Fruit fly (Drosophila melanogaster) whole organism, embryonic: ENCODE data around the gene TH1.

ENCODE experiments used
- BEAF-32 ChIP-seq: fragments of 200-800 bp; sonication (Bioruptor generic); optimal IDR thresholded peaks from 3 replicates; lab custom pipeline; 2017; ENCODE audit warnings: missing biosample characterization, missing genetic modification characterization, mild to moderate bottlenecking, moderate library complexity, missing genetic modification reagents
- C15 ChIP-seq: fragments of 200-800 bp; sonication (Bioruptor generic); IDR thresholded peaks from 3 replicates; pipeline ENCODE4 v1.3.6; 2022; ENCODE audit warnings: missing biosample characterization, missing genetic modification characterization
- CG10366 ChIP-seq: fragments of 200-800 bp; sonication (Bioruptor generic); IDR thresholded peaks from 2 replicates; pipeline ENCODE4 v1.3.6; 2022; ENCODE audit warnings: missing biosample characterization, missing genetic modification characterization
- CG10431 ChIP-seq: fragments of 200-800 bp; sonication (Bioruptor generic); optimal IDR thresholded peaks from 3 replicates; lab custom pipeline; 2018; ENCODE audit warnings: missing biosample characterization, mild to moderate bottlenecking, missing genetic modification characterization
- CG10462 ChIP-seq: fragments of 200-800 bp; sonication (Bioruptor generic); optimal IDR thresholded peaks from 2 replicates; lab custom pipeline; 2016; ENCODE audit warnings: missing biosample characterization, missing genetic modification characterization
- CG10543 ChIP-seq: fragments of 200-800 bp; sonication (Bioruptor generic); optimal IDR thresholded peaks from 3 replicates; lab custom pipeline; 2017; ENCODE audit warnings: missing biosample characterization, mild to moderate bottlenecking, missing genetic modification characterization, moderate library complexity
- CG10959 ChIP-seq: fragments of 200-800 bp; sonication (Bioruptor generic); IDR thresholded peaks from 2 replicates; pipeline ENCODE4 v1.3.6; 2022; ENCODE audit warnings: missing biosample characterization, missing genetic modification characterization
- CG11093 ChIP-seq: fragments of 200-800 bp; sonication (Bioruptor generic); IDR thresholded peaks from 3 replicates; pipeline ENCODE4 v1.3.6; 2022; ENCODE audit warnings: missing biosample characterization, missing genetic modification characterization
- CG11398 ChIP-seq: fragments of 200-800 bp; sonication (Bioruptor generic); optimal IDR thresholded peaks from 2 replicates; lab custom pipeline; 2016; ENCODE audit warnings: missing biosample characterization, missing genetic modification characterization
- CG11560 ChIP-seq: fragments of 200-800 bp; sonication (Bioruptor generic); IDR thresholded peaks from 3 replicates; pipeline ENCODE4 v1.3.6; 2022; ENCODE audit warnings: missing biosample characterization, missing genetic modification characterization
- CG12219 ChIP-seq: fragments of 200-800 bp; sonication (Bioruptor generic); optimal IDR thresholded peaks from 3 replicates; lab custom pipeline; 2018; ENCODE audit warnings: missing biosample characterization, mild to moderate bottlenecking, missing genetic modification characterization
- CG17361 ChIP-seq: fragments of 200-800 bp; sonication (Bioruptor generic); IDR thresholded peaks from 3 replicates; pipeline ENCODE4 v1.3.6; 2022; ENCODE audit warnings: missing biosample characterization, missing genetic modification characterization
- CG17912 ChIP-seq: fragments of 200-800 bp; sonication (Bioruptor generic); optimal IDR thresholded peaks from 2 replicates; lab custom pipeline; 2018; ENCODE audit warnings: missing biosample characterization, mild to moderate bottlenecking, missing genetic modification characterization
- CG2129 ChIP-seq: fragments of 200-800 bp; sonication (Bioruptor generic); IDR thresholded peaks from 2 replicates; pipeline ENCODE4 v1.3.6; 2022; ENCODE audit warnings: missing biosample characterization, missing genetic modification characterization; ENCODE audit not compliant: partially characterized antibody
- CG2199 ChIP-seq: fragments of 200-800 bp; sonication (Bioruptor generic); IDR thresholded peaks from 3 replicates; pipeline ENCODE4 v1.3.6; 2022; ENCODE audit warnings: missing biosample characterization, missing genetic modification characterization
- CG2889 ChIP-seq: fragments of 200-800 bp; sonication (Bioruptor generic); IDR thresholded peaks from 3 replicates; pipeline ENCODE4 v1.3.6; 2022; ENCODE audit warnings: missing biosample characterization, missing genetic modification characterization
- CG3163 ChIP-seq: fragments of 200-800 bp; sonication (Bioruptor generic); optimal IDR thresholded peaks from 3 replicates; lab custom pipeline; 2016; ENCODE audit warnings: missing biosample characterization, missing genetic modification characterization
- CG3995 ChIP-seq: fragments of 200-800 bp; sonication (Bioruptor generic); optimal IDR thresholded peaks from 3 replicates; lab custom pipeline; 2016; ENCODE audit warnings: missing biosample characterization, missing genetic modification characterization
- CG5245 ChIP-seq: fragments of 200-800 bp; sonication (Bioruptor generic); optimal IDR thresholded peaks from 3 replicates; lab custom pipeline; 2016; ENCODE audit warnings: missing biosample characterization, missing genetic modification characterization
- CG6272 ChIP-seq: fragments of 200-800 bp; sonication (Bioruptor generic); IDR thresholded peaks from 2 replicates; pipeline ENCODE4 v1.3.6; 2022; ENCODE audit warnings: missing biosample characterization, missing genetic modification characterization
- CG6654 ChIP-seq: fragments of 200-800 bp; sonication (Bioruptor generic); optimal IDR thresholded peaks from 2 replicates; lab custom pipeline; 2017; ENCODE audit warnings: missing biosample characterization, mild to moderate bottlenecking, missing genetic modification characterization
- CG7987 ChIP-seq: fragments of 200-800 bp; sonication (Bioruptor generic); optimal IDR thresholded peaks from 2 replicates; lab custom pipeline; 2018; ENCODE audit warnings: missing biosample characterization, mild to moderate bottlenecking, missing genetic modification characterization, moderate library complexity
- CG9876 ChIP-seq: fragments of 200-800 bp; sonication (Bioruptor generic); optimal IDR thresholded peaks from 2 replicates; lab custom pipeline; 2016; ENCODE audit warnings: missing biosample characterization, missing genetic modification characterization
- CrebB ChIP-seq: fragments of 200-800 bp; sonication (Bioruptor generic); optimal IDR thresholded peaks from 3 replicates; lab custom pipeline; 2018; ENCODE audit warnings: missing biosample characterization, mild to moderate bottlenecking, missing genetic modification characterization
- Dfd ChIP-seq, 2 experiments: fragments of >200 bp; optimal IDR thresholded peaks; 2 replicates each; lab custom pipeline; 2017; ENCODE audit warnings: missing biosample characterization in 2 of 2, missing genetic modification characterization in 2 of 2
- Gsc ChIP-seq: fragments of 200-800 bp; sonication (Bioruptor generic); IDR thresholded peaks from 2 replicates; pipeline ENCODE4 v1.3.6; 2022; ENCODE audit warnings: missing biosample characterization, missing genetic modification characterization
- Hsf ChIP-seq: fragments of 200-800 bp; sonication (Bioruptor generic); optimal IDR thresholded peaks from 3 replicates; lab custom pipeline; 2016; ENCODE audit warnings: missing biosample characterization, missing genetic modification characterization
- Med ChIP-seq: fragments of 200-800 bp; sonication (Bioruptor generic); peaks from one replicate; lab custom pipeline; 2016; ENCODE audit warnings: missing biosample characterization, missing genetic modification characterization, mild to moderate bottlenecking, inconsistent platforms, moderate library complexity
- Mes4 ChIP-seq: fragments of 200-800 bp; sonication (Bioruptor generic); optimal IDR thresholded peaks from 2 replicates; lab custom pipeline; 2016; ENCODE audit warnings: missing biosample characterization, missing genetic modification characterization
- Optix ChIP-seq: fragments of 200-800 bp; sonication (Bioruptor generic); IDR thresholded peaks from 3 replicates; pipeline ENCODE4 v1.3.6; 2022; ENCODE audit warnings: missing biosample characterization, missing genetic modification characterization
- Pdp1 ChIP-seq, 2 experiments: fragments of 200-800 bp; sonication (Bioruptor generic); optimal IDR thresholded peaks; 3 replicates each; lab custom pipeline; 2016; ENCODE audit warnings: missing biosample characterization in 2 of 2, missing genetic modification characterization in 2 of 2, mild to moderate bottlenecking in 1 of 2, moderate library complexity in 1 of 2
- Rfx ChIP-seq: fragments of 200-800 bp; sonication (Bioruptor generic); IDR thresholded peaks from 2 replicates; pipeline ENCODE4 v1.3.6; 2022; ENCODE audit warnings: missing biosample characterization, missing genetic modification characterization
- Sox102F ChIP-seq: fragments of 200-800 bp; sonication (Bioruptor generic); optimal IDR thresholded peaks from 2 replicates; lab custom pipeline; 2018; ENCODE audit warnings: missing biosample characterization, mild to moderate bottlenecking, missing genetic modification characterization, moderate library complexity
- crp ChIP-seq, 2 experiments: fragments of 200-800 bp; sonication (Bioruptor generic); optimal IDR thresholded peaks; 2 replicates in 1 of 2; 3 replicates in 1 of 2; lab custom pipeline; 2017; ENCODE audit warnings: missing biosample characterization in 2 of 2, missing genetic modification characterization in 2 of 2, mild to moderate bottlenecking in 1 of 2, moderate library complexity in 1 of 2
- dan ChIP-seq: fragments of 200-800 bp; sonication (Bioruptor generic); IDR thresholded peaks from 2 replicates; pipeline ENCODE4 v1.3.6; 2022; ENCODE audit warnings: missing biosample characterization, missing genetic modification characterization
- ems ChIP-seq: fragments of 200-800 bp; sonication (Bioruptor generic); optimal IDR thresholded peaks from 3 replicates; lab custom pipeline; 2016; ENCODE audit warnings: missing biosample characterization, missing genetic modification characterization
- gcm2 ChIP-seq: fragments of 200-800 bp; sonication (Bioruptor generic); optimal IDR thresholded peaks from 2 replicates; lab custom pipeline; 2016; ENCODE audit warnings: missing biosample characterization, missing genetic modification characterization
- gem ChIP-seq: fragments of 200-800 bp; sonication (Bioruptor generic); optimal IDR thresholded peaks from 2 replicates; lab custom pipeline; 2019; ENCODE audit warnings: missing biosample characterization, mild to moderate bottlenecking, missing genetic modification characterization, moderate library complexity
- gsb-n ChIP-seq: fragments of 200-800 bp; sonication (Bioruptor generic); optimal IDR thresholded peaks from 3 replicates; lab custom pipeline; 2018; ENCODE audit warnings: missing biosample characterization, mild to moderate bottlenecking, missing genetic modification characterization
- ind ChIP-seq: fragments of 200-800 bp; sonication (Bioruptor generic); optimal IDR thresholded peaks from 3 replicates; lab custom pipeline; 2016; ENCODE audit warnings: missing biosample characterization, missing genetic modification characterization
- jumu ChIP-seq: fragments of 200-800 bp; sonication (Bioruptor generic); optimal IDR thresholded peaks from 3 replicates; lab custom pipeline; 2016; ENCODE audit warnings: missing biosample characterization, missing genetic modification characterization
- maf-S ChIP-seq: fragments of 200-800 bp; sonication (Bioruptor generic); optimal IDR thresholded peaks from 2 replicates; lab custom pipeline; 2016; ENCODE audit warnings: missing biosample characterization, missing genetic modification characterization
- odd ChIP-seq: fragments of 200-800 bp; sonication (Bioruptor generic); optimal IDR thresholded peaks from 2 replicates; lab custom pipeline; 2017; ENCODE audit warnings: missing biosample characterization, mild to moderate bottlenecking, missing genetic modification characterization
- onecut ChIP-seq: fragments of 200-800 bp; sonication (Bioruptor generic); IDR thresholded peaks from 2 replicates; pipeline ENCODE4 v1.3.6; 2022; ENCODE audit warnings: missing biosample characterization, missing genetic modification characterization
- peb ChIP-seq: fragments of 200-800 bp; sonication (Bioruptor generic); IDR thresholded peaks from 2 replicates; pipeline ENCODE4 v1.3.6; 2022; ENCODE audit warnings: missing biosample characterization, missing genetic modification characterization
- sens-2 ChIP-seq: fragments of 200-800 bp; sonication (Bioruptor generic); IDR thresholded peaks from 2 replicates; pipeline ENCODE4 v1.3.6; 2022; ENCODE audit warnings: missing biosample characterization, missing genetic modification characterization
- sim ChIP-seq: fragments of 200-800 bp; sonication (Bioruptor generic); IDR thresholded peaks from 2 replicates; pipeline ENCODE4 v1.3.6; 2022; ENCODE audit warnings: missing biosample characterization, missing genetic modification characterization
- so ChIP-seq: fragments of 200-800 bp; sonication (Bioruptor generic); IDR thresholded peaks from 3 replicates; pipeline ENCODE4 v1.3.6; 2022; ENCODE audit warnings: missing biosample characterization, missing genetic modification characterization
- ttk ChIP-seq: fragments of 200-800 bp; sonication (Bioruptor generic); IDR thresholded peaks from 2 replicates; pipeline ENCODE4 v2.1.2; 2022; ENCODE audit warnings: missing biosample characterization, missing genetic modification characterization
- twi ChIP-seq: fragments of 200-800 bp; optimal IDR thresholded peaks from 2 replicates; lab custom pipeline; 2019; ENCODE audit warnings: missing biosample characterization, mild to moderate bottlenecking, missing genetic modification characterization, moderate library complexity

The TH1 gene

dm6 chrX:16383667-16384515 is 7.3 kb downstream of the TH1 start (continued):
- TF ChIP-seq CG12219 (GFP tag; lab: Kevin White, UChicago) = peak; percentile 66
- TF ChIP-seq BEAF-32 (GFP tag; lab: Kevin White, UChicago) = no peak
- TF ChIP-seq CG3163 (GFP tag; lab: Kevin White, UChicago) = no peak
- TF ChIP-seq CG9876 (GFP tag; lab: Kevin White, UChicago) = no peak
- TF ChIP-seq CG2129 (GFP tag; lab: Robert Waterston, UW) = no peak
- no peak for TF ChIP-seq ems
- no peak for TF ChIP-seq Dfd (GFP tag; optimal IDR thresholded peaks at IDR 0.05; lab: Kevin White, UChicago)
- no peak for TF ChIP-seq sens-2 (GFP tag; lab: Robert Waterston, UW)
- TF ChIP-seq dan = no peak
- no peak for TF ChIP-seq gcm2 (GFP tag; lab: Kevin White, UChicago)
- TF ChIP-seq CrebB = peak; percentile 94
- TF ChIP-seq gem (tag; lab: Kevin White, UChicago) = peak; percentile 83
- TF ChIP-seq CG5245 = peak; percentile 15
- peak; percentile 57 for TF ChIP-seq Mes4 (GFP tag; lab: Kevin White, UChicago)
- peak; percentile 90 for TF ChIP-seq Med (GFP tag; lab: Kevin White, UChicago)
- TF ChIP-seq maf-S (GFP tag; lab: Kevin White, UChicago) = peak; percentile 59
- peak; percentile 95 for TF ChIP-seq CG10543 (GFP tag; lab: Kevin White, UChicago)
- no peak for TF ChIP-seq CG6272 (GFP tag; lab: Robert Waterston, UW)
- no peak for TF ChIP-seq Optix (GFP tag; lab: Robert Waterston, UW)
- TF ChIP-seq odd (GFP tag; lab: Kevin White, UChicago) = peak; percentile 86
- peak; percentile 75 for TF ChIP-seq gsb-n (tag; lab: Kevin White, UChicago)
- no peak for TF ChIP-seq Sox102F (GFP tag; lab: Kevin White, UChicago)
- peak; percentile 64; the same call in 1 of the 3 replicates for TF ChIP-seq C15 (GFP tag; lab: Robert Waterston, UW)
- TF ChIP-seq CG10959 = no peak
- no peak for TF ChIP-seq CG6654
- no peak for TF ChIP-seq CG11560
- TF ChIP-seq sim (GFP tag; lab: Robert Waterston, UW) = peak; percentile 37; the same call in 1 of the 2 replicates
- TF ChIP-seq Gsc (GFP tag; lab: Robert Waterston, UW) = no peak
- no peak for TF ChIP-seq CG2199 (GFP tag; lab: Robert Waterston, UW)
- no peak; the same call in 1 of the 2 replicates for TF ChIP-seq CG10366 (GFP tag; lab: Robert Waterston, UW)
- TF ChIP-seq Hsf (GFP tag; lab: Kevin White, UChicago) = peak; percentile 58
- TF ChIP-seq CG11093 = no peak; the same call in 2 of the 3 replicates
- peak; percentile 72 for TF ChIP-seq onecut (GFP tag; lab: Robert Waterston, UW)
- TF ChIP-seq ind (GFP tag; lab: Kevin White, UChicago) = no peak
- peak; percentile 48; the same call in 2 of the 3 replicates for TF ChIP-seq so (GFP tag; lab: Robert Waterston, UW)
- TF ChIP-seq CG10462 (GFP tag; lab: Kevin White, UChicago) = peak; percentile 45
- no peak for TF ChIP-seq ttk (GFP tag; lab: Robert Waterston, UW)
- peak; percentile 68; the same call in 1 of the 2 replicates for TF ChIP-seq Rfx (GFP tag; lab: Robert Waterston, UW)
- TF ChIP-seq CG2889 (GFP tag; lab: Robert Waterston, UW) = 0 out of 3 replicates have a peak, but pooled peaks have one; percentile 25
- TF ChIP-seq CG3995 (GFP tag; lab: Kevin White, UChicago) = peak; percentile 24
- no peak for TF ChIP-seq peb
- no peak; the same call in 2 of the 3 replicates for TF ChIP-seq CG17361 (GFP tag; lab: Robert Waterston, UW)
- TF ChIP-seq Pdp1 (GFP tag; optimal IDR thresholded peaks at IDR 0.05; lab: Kevin White, UChicago) = peak; percentile 31 to 60
- TF ChIP-seq crp (GFP tag; optimal IDR thresholded peaks at IDR 0.05; lab: Kevin White, UChicago) = no peak
- TF ChIP-seq twi = peak; percentile 54
- TF ChIP-seq CG11398 (GFP tag; lab: Kevin White, UChicago) = peak; percentile 68
- TF ChIP-seq jumu (GFP tag; lab: Kevin White, UChicago) = no peak
- peak; percentile 93 for TF ChIP-seq CG7987 (GFP tag; lab: Kevin White, UChicago)
- TF ChIP-seq CG10431 (GFP tag; lab: Kevin White, UChicago) = peak; percentile 66
- TF ChIP-seq CG17912 (GFP tag; lab: Kevin White, UChicago) = peak; percentile 67
